Fruit fly (Drosophila melanogaster): ENCODE results near the gene CG9988.

dm6 chr3R:28594900-28595299, 41.3 kb upstream of the CG9988 start:
- TF ChIP-seq CG8319 (GFP tag; optimal IDR thresholded peaks at IDR 0.05): no peak
- TF ChIP-seq Eip75B (GFP tag; optimal IDR thresholded peaks at IDR 0.05): no peak
